Worm (Caenorhabditis elegans): ENCODE results near the gene mlc-1.
A peak's percentile ranks its signal among the peaks of the same experiment; 100 is the strongest.

Gene mlc-1

DNA sequence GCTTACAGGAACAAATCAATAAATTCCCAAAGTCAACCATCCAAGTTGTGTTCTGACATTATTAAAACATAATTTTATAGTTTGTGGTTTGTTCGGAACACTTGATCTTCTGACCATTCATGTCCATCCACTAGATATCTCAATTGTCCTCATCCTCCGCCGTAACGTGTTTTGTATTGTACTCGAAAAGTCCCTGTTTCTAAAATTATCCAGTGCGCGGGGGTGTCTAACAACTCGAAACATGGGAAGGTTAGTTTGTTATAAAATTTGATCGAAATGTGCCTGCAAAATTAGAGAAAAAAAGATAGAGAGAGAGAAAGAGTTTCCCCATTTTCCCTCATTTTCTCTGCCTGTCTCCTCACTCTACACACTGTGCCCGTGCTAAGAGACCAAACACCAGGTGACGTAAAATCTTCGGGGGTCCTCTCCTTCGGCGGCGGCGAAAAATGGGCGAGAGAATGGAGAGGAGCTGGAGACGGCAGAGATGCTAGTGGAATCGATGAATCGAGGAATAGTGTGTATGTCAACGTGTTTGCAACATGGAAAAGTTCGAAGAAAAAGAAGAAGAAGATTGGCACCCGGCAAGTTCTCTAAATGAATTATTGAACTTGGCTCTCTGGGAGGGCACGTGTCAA lies 46.7 kb downstream of the mlc-1 start (continued):
- TF ChIP-seq snpc-1.2 (GFP tag; IDR thresholded peaks at IDR 0.05) (no peak), ceh-20 (GFP tag; IDR thresholded peaks at IDR 0.05) (peak; percentile 88)

DNA sequence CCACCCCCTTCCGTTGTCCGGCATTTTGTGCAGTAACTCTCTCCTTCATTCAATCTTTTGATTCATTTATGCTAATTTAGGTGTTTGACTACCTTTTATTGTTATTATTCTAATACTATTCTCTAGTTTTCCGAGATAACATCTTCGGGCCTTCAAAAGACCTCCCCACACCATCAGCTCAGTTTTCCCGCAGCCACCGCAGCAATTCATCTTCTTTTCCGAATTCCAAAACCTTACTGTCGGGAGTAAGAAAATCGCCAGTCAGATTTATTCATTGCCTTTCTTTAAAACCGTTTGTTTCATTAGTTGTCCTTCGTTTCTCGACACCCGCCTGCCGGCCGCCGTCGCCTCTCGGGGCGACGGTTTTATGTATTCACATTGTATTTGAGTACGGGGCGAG lies 49.1 kb downstream of the mlc-1 start:
- TF ChIP-seq zfp-3 (GFP tag; conservative IDR thresholded peaks at IDR 0.05) (no peak), egl-43 (GFP tag; IDR thresholded peaks at IDR 0.05) (no peak), dve-1 (tag; optimal IDR thresholded peaks at IDR 0.05; ENCODE audit: insufficient read depth) (no peak), ama-1 (optimal IDR thresholded peaks at IDR 0.05) (no peak), ZK337.2 (GFP tag; IDR thresholded peaks at IDR 0.05) (no peak), jun-1 (tag; optimal IDR thresholded peaks at IDR 0.05) (no peak), lin-38 (GFP tag; IDR thresholded peaks at IDR 0.05) (no peak), daf-16 (GFP tag; optimal IDR thresholded peaks at IDR 0.05) (no peak), daf-16 (tag; optimal IDR thresholded peaks at IDR 0.05) (no peak), T20F7.1 (GFP tag; optimal IDR thresholded peaks at IDR 0.05) (no peak), F44E2.7 (GFP tag; IDR thresholded peaks at IDR 0.05) (no peak), aha-1 (tag) (no peak), hif-1 (tag; optimal IDR thresholded peaks at IDR 0.05) (no peak), snpc-4 (tag; optimal IDR thresholded peaks at IDR 0.05) (no peak), dmd-9 (GFP tag; IDR thresholded peaks at IDR 0.05) (no peak), Y105C5A.15 (GFP tag; IDR thresholded peaks at IDR 0.05) (no peak), lin-29 (GFP tag; IDR thresholded peaks at IDR 0.05) (no peak), madf-9 (GFP tag; conservative IDR thresholded peaks at IDR 0.05) (no peak), madf-5 (GFP tag; IDR thresholded peaks at IDR 0.05) (no peak), mep-1 (tag; optimal IDR thresholded peaks at IDR 0.05) (no peak)

DNA sequence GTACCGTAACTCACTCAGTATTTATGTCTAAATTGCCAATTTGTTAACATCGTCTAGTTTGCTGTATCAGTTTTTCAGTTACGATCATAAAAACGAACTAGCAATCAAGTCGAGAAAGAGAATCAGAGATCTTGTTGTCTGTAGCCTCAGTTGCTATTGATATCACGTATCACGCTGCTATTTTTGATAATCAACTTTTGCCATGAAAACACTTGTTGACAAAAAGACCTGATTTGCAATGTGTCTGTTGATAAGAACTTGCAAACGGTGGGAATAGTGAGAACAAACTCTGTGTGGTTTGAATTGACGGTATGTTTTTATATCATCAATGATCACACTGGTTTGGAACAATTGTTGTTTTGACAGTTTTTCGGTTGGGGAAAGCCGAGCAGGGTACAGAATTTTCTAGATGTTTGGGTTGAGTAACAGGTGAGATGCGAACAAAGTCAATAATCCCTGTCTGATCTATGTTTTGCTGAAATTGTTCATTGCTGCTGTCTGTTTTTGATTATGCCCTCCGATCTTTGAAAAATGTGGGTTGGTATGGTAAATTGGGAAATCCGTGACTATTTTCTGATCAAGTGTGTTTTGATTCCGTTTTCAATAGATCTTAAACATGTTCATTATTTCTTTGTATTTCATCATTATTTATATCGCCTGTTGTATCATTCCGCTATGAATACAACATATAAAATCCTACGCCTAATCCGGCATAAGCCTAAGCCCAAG lies 50.2 kb downstream of the mlc-1 start:
- TF ChIP-seq nhr-102 (tag; optimal IDR thresholded peaks at IDR 0.05) (peak; percentile 10), nhr-111 (GFP tag; optimal IDR thresholded peaks at IDR 0.05) (no peak), gei-8 (GFP tag; optimal IDR thresholded peaks at IDR 0.05) (no peak), hlh-30 (tag; optimal IDR thresholded peaks at IDR 0.05; ENCODE audit: insufficient read depth) (peak; percentile 18), lin-39 (tag; optimal IDR thresholded peaks at IDR 0.05) (no peak), skn-1 (tag; optimal IDR thresholded peaks at IDR 0.05) (no peak), ceh-32 (tag; optimal IDR thresholded peaks at IDR 0.05; ENCODE audit: poor library complexity) (no peak), ceh-62 (tag; optimal IDR thresholded peaks at IDR 0.05) (no peak), fkh-10 (GFP tag; optimal IDR thresholded peaks at IDR 0.05) (no peak), mxl-2 (GFP tag; conservative IDR thresholded peaks at IDR 0.05) (no peak), dpl-1 (GFP tag; optimal IDR thresholded peaks at IDR 0.05) (no peak), unc-62 (GFP tag; optimal IDR thresholded peaks at IDR 0.05 in 1 of 2) (peak in 1 of 2 experiments; percentile 82), unc-62 (tag; optimal IDR thresholded peaks at IDR 0.05) (no peak), zip-2 (tag; optimal IDR thresholded peaks at IDR 0.05) (no peak), zip-11 (GFP tag; IDR thresholded peaks at IDR 0.05) (no peak), lin-29 (GFP tag; IDR thresholded peaks at IDR 0.05) (no peak), ZK546.5 (tag; optimal IDR thresholded peaks at IDR 0.05) (no peak), lir-3 (tag; optimal IDR thresholded peaks at IDR 0.05) (no peak), nhr-28 (tag; optimal IDR thresholded peaks at IDR 0.05) (peak; percentile 78), rbr-2 (tag; optimal IDR thresholded peaks at IDR 0.05) (no peak), tag-97 (GFP tag; IDR thresholded peaks at IDR 0.05) (no peak), F44E2.7 (GFP tag; IDR thresholded peaks at IDR 0.05) (no peak), lin-1 (GFP tag; IDR thresholded peaks at IDR 0.05) (no peak), ztf-7 (tag; optimal IDR thresholded peaks at IDR 0.05) (no peak), daf-8 (GFP tag; IDR thresholded peaks at IDR 0.05) (no peak), ces-1 (GFP tag; optimal IDR thresholded peaks at IDR 0.05) (no peak), sdz-12 (GFP tag; optimal IDR thresholded peaks at IDR 0.05) (no peak), lin-15B (tag; optimal IDR thresholded peaks at IDR 0.05) (no peak), F26F4.8 (GFP tag; conservative IDR thresholded peaks at IDR 0.05) (no peak)

All from whole organism, L4 larva.